Fruit fly (Drosophila melanogaster): ENCODE measurements around the gene CG42714.

Gene CG42714

DNA sequence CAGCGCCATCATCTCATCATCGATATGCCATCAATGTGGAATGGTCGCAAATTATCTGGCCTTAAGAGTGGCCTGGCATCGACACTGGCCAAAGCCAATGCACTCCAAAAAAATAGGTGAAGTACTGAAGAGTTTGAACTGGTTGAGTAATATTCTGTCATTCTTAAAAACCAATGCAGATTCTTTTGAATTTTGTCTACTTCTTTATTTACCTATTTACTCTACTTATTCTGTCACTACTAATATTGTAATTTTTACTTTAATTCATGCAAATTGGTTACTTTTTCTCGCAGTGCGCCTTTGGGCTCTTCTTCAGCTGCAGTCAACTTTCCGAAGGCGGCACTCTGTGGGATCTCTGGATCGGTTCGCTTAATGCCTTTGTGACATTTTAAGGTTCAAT lies 35.1 kb upstream of the CG42714 start (continued):
- TF ChIP-seq gfzf (GFP tag; optimal IDR thresholded peaks at IDR 0.05), result no peak
- TF ChIP-seq Bgb (GFP tag; IDR thresholded peaks at IDR 0.05; ENCODE audit: partially characterized antibody), result no peak
- no peak for TF ChIP-seq crp (GFP tag; optimal IDR thresholded peaks at IDR 0.05)
- TF ChIP-seq CG14050 (GFP tag; IDR thresholded peaks at IDR 0.05), result no peak
- no peak for TF ChIP-seq emc (GFP tag; optimal IDR thresholded peaks at IDR 0.05)
- TF ChIP-seq CG10431 (GFP tag; optimal IDR thresholded peaks at IDR 0.05), result no peak
- no peak for TF ChIP-seq CG17568 (GFP tag; optimal IDR thresholded peaks at IDR 0.05)
- TF ChIP-seq B-H2 (GFP tag; optimal IDR thresholded peaks at IDR 0.05), result no peak
- peak; percentile 0 for TF ChIP-seq ewg (GFP tag; optimal IDR thresholded peaks at IDR 0.05)
- TF ChIP-seq btn (GFP tag; optimal IDR thresholded peaks at IDR 0.05), result no peak
- no peak for TF ChIP-seq z (GFP tag; IDR thresholded peaks at IDR 0.05)

DNA sequence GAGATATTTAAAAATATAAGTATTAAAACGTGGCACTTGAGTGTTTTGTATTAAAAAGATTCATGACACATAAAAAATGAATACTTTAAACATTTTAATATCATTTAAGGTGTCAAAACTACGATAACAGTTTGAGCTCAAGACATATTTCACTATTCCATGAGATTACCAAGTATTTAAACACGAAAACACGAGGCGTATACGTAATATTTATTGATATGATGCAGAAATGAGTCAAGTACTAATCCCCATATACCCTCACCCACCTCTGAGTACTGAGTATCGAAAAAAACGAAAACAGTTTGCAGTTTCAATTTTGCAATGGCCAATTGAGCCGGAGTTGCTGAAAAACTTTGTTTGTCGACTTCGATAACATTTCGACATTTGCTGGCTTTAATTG lies 34.2 kb upstream of the CG42714 start:
- no peak for TF ChIP-seq CG18011 (GFP tag; optimal IDR thresholded peaks at IDR 0.05)
- TF ChIP-seq Drgx (GFP tag; IDR thresholded peaks at IDR 0.05), result 0 out of 2 replicates have a peak, but pooled peaks have one; percentile 11

DNA sequence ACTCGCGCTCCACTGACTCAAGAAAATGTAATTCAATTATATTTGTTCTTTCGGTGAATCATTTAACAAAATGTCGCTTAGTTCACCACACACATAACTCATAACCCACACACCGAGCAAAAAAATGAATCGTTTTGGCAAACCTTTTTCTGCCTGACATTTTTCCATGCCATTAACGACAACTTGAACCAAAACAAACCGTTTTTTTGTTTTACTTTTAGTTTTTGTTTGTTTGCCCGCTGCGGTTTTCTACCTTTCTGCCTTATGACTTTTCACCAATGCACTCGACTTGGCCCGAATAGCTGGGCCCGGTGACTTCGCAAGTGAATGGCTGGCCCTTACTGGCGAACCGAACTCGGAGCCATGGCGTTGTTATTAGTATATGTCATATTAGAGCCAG lies 33.7 kb upstream of the CG42714 start:
- TF ChIP-seq Ets65A (GFP tag), result peak; percentile 91
- no peak for TF ChIP-seq CG18262 (tag; optimal IDR thresholded peaks at IDR 0.05)

DNA sequence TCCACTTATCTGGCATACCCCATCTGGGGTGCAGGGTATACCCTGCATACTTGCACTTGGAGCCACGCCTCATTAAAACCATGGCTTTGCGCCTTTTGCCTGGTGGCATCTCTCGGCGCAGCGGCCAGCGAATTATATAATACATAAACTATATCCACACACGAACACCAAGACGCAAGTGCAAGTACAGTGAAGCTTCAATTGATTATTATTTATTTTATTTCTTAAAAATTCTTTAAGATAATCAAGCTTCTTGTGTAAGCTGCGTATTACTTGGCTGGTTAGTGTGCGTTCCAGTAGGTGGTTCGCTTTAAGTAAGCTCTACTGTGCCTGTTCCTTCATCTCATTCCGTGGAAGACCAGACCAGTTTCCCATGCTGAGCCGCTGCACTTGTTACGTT lies 32.5 kb upstream of the CG42714 start:
- TF ChIP-seq zen2 (GFP tag; IDR thresholded peaks at IDR 0.05; ENCODE audit: partially characterized antibody) (no peak), CG12942 (GFP tag; optimal IDR thresholded peaks at IDR 0.05) (no peak), CG10366 (GFP tag; IDR thresholded peaks at IDR 0.05) (no peak), Oli (tag; optimal IDR thresholded peaks at IDR 0.05) (peak; percentile 5), TFAM (GFP tag; optimal IDR thresholded peaks at IDR 0.05) (no peak), lbe (GFP tag; optimal IDR thresholded peaks at IDR 0.05) (peak; percentile 9), org-1 (GFP tag; optimal IDR thresholded peaks at IDR 0.05) (no peak), CG17912 (GFP tag; optimal IDR thresholded peaks at IDR 0.05) (no peak), BtbVII (GFP tag; optimal IDR thresholded peaks at IDR 0.05) (no peak), CG7963 (GFP tag; IDR thresholded peaks at IDR 0.05; ENCODE audit: partially characterized antibody) (no peak), MTF-1 (GFP tag; optimal IDR thresholded peaks at IDR 0.05; ENCODE audit: borderline replicate concordance) (no peak), Ptx1 (GFP tag; IDR thresholded peaks at IDR 0.05) (0 out of 2 replicates have a peak, but pooled peaks have one; percentile 37), pum (GFP tag; optimal IDR thresholded peaks at IDR 0.05) (no peak), CG14050 (GFP tag; IDR thresholded peaks at IDR 0.05) (no peak), mld (GFP tag; IDR thresholded peaks at IDR 0.05; ENCODE audit: partially characterized antibody) (no peak), CG14860 (GFP tag; IDR thresholded peaks at IDR 0.05; ENCODE audit: partially characterized antibody) (no peak), Pdp1 (GFP tag; optimal IDR thresholded peaks at IDR 0.05) (peak in 1 of 2 experiments; percentile 61), fru (optimal IDR thresholded peaks at IDR 0.05) (no peak), CG18476 (GFP tag; optimal IDR thresholded peaks at IDR 0.05) (no peak), gem (tag; optimal IDR thresholded peaks at IDR 0.05) (peak; percentile 9), Elba2 (GFP tag; optimal IDR thresholded peaks at IDR 0.05) (no peak), ci (GFP tag; IDR thresholded peaks at IDR 0.05) (0 out of 3 replicates have a peak, but pooled peaks have one; percentile 51), cato (GFP tag; optimal IDR thresholded peaks at IDR 0.05; ENCODE audit: borderline replicate concordance) (no peak), CG10462 (GFP tag; optimal IDR thresholded peaks at IDR 0.05) (no peak), ara (GFP tag; IDR thresholded peaks at IDR 0.05) (no peak), CG10431 (GFP tag; optimal IDR thresholded peaks at IDR 0.05) (no peak), CG17328 (GFP tag; IDR thresholded peaks at IDR 0.05) (no peak), CG18599 (GFP tag; optimal IDR thresholded peaks at IDR 0.05) (no peak), CG8290 (GFP tag; optimal IDR thresholded peaks at IDR 0.05) (no peak), CG8290 (tag; optimal IDR thresholded peaks at IDR 0.05) (no peak), CG13287 (GFP tag; IDR thresholded peaks at IDR 0.05; ENCODE audit: partially characterized antibody) (no peak), lola (GFP tag; optimal IDR thresholded peaks at IDR 0.05) (no peak), CG15073 (GFP tag; optimal IDR thresholded peaks at IDR 0.05) (no peak)
